Fruit fly (Drosophila melanogaster) whole organism, embryonic: ENCODE measurements around the gene CG2224.

Source experiments
- Abd-B ChIP-seq: fragments of 200-800 bp; sonication (Bioruptor generic); optimal IDR thresholded peaks from 2 replicates; lab custom pipeline; 2018; ENCODE audit warnings: missing biosample characterization, mild to moderate bottlenecking, missing genetic modification characterization, moderate library complexity
- BEAF-32 ChIP-seq: fragments of 200-800 bp; sonication (Bioruptor generic); optimal IDR thresholded peaks from 3 replicates; lab custom pipeline; 2017; ENCODE audit warnings: missing biosample characterization, missing genetic modification characterization, mild to moderate bottlenecking, moderate library complexity, missing genetic modification reagents
- CG10147 ChIP-seq: fragments of 200-800 bp; sonication (Bioruptor generic); optimal IDR thresholded peaks from 2 replicates; lab custom pipeline; 2019; ENCODE audit warnings: missing biosample characterization, mild to moderate bottlenecking, missing genetic modification characterization, moderate library complexity
- CG10462 ChIP-seq: fragments of 200-800 bp; sonication (Bioruptor generic); optimal IDR thresholded peaks from 2 replicates; lab custom pipeline; 2016; ENCODE audit warnings: missing biosample characterization, missing genetic modification characterization
- CG10654 ChIP-seq: fragments of 200-800 bp; sonication (Bioruptor generic); optimal IDR thresholded peaks from 2 replicates; lab custom pipeline; 2016; ENCODE audit warnings: missing biosample characterization, missing genetic modification characterization
- CG11093 ChIP-seq: fragments of 200-800 bp; sonication (Bioruptor generic); IDR thresholded peaks from 3 replicates; pipeline ENCODE4 v1.3.6; 2022; ENCODE audit warnings: missing biosample characterization, missing genetic modification characterization
- CG11504 ChIP-seq: fragments of 200-800 bp; sonication (Bioruptor generic); optimal IDR thresholded peaks from 3 replicates; lab custom pipeline; 2019; ENCODE audit warnings: missing biosample characterization, mild to moderate bottlenecking, missing genetic modification characterization, moderate library complexity
- CG12391 ChIP-seq: fragments of 200-800 bp; sonication (Bioruptor generic); optimal IDR thresholded peaks from 3 replicates; lab custom pipeline; 2018; ENCODE audit warnings: missing biosample characterization, mild to moderate bottlenecking, missing genetic modification characterization, moderate library complexity
- CG12942 ChIP-seq: fragments of 200-800 bp; sonication (Bioruptor generic); optimal IDR thresholded peaks from 3 replicates; lab custom pipeline; 2016; ENCODE audit warnings: missing biosample characterization, missing genetic modification characterization
- CG1603 ChIP-seq: fragments of 200-800 bp; sonication (Bioruptor generic); optimal IDR thresholded peaks from 2 replicates; lab custom pipeline; 2019; ENCODE audit warnings: missing biosample characterization, mild to moderate bottlenecking, missing genetic modification characterization, moderate library complexity
- CG16779 ChIP-seq: fragments of 200-800 bp; sonication (Bioruptor generic); IDR thresholded peaks from 2 replicates; pipeline ENCODE4 v1.3.6; 2022; ENCODE audit warnings: missing biosample characterization, missing genetic modification characterization
- CG17568 ChIP-seq: fragments of 200-800 bp; sonication (Bioruptor generic); optimal IDR thresholded peaks from 2 replicates; lab custom pipeline; 2018; ENCODE audit warnings: missing biosample characterization, mild to moderate bottlenecking, missing genetic modification characterization, moderate library complexity
- CG18599 ChIP-seq: fragments of 200-800 bp; sonication (Bioruptor generic); optimal IDR thresholded peaks from 3 replicates; lab custom pipeline; 2017; ENCODE audit warnings: missing biosample characterization, missing genetic modification characterization, mild to moderate bottlenecking, moderate library complexity, missing genetic modification reagents
- CG2116 ChIP-seq: fragments of 200-800 bp; sonication (Bioruptor generic); optimal IDR thresholded peaks from 3 replicates; lab custom pipeline; 2018; ENCODE audit warnings: missing biosample characterization, mild to moderate bottlenecking, missing genetic modification characterization
- CG2129 ChIP-seq: fragments of 200-800 bp; sonication (Bioruptor generic); IDR thresholded peaks from 2 replicates; pipeline ENCODE4 v1.3.6; 2022; ENCODE audit warnings: missing biosample characterization, missing genetic modification characterization; ENCODE audit not compliant: partially characterized antibody
- CG2875 ChIP-seq: fragments of 200-800 bp; sonication (Bioruptor generic); optimal IDR thresholded peaks from 2 replicates; lab custom pipeline; 2017; ENCODE audit warnings: missing biosample characterization, mild to moderate bottlenecking, missing genetic modification characterization, missing genetic modification reagents
- CG30403 ChIP-seq: fragments of 200-800 bp; sonication (Bioruptor generic); optimal IDR thresholded peaks from 3 replicates; lab custom pipeline; 2016; ENCODE audit warnings: missing biosample characterization, missing genetic modification characterization
- CG31365 ChIP-seq: fragments of 200-800 bp; sonication (Bioruptor generic); optimal IDR thresholded peaks from 2 replicates; lab custom pipeline; 2018; ENCODE audit warnings: missing biosample characterization, mild to moderate bottlenecking, missing genetic modification characterization
- CG32772 ChIP-seq: fragments of 200-800 bp; sonication (Bioruptor generic); IDR thresholded peaks from 2 replicates; pipeline ENCODE4 v1.3.6; 2022; ENCODE audit warnings: missing biosample characterization, missing genetic modification characterization
- CG3281 ChIP-seq: fragments of 200-800 bp; sonication (Bioruptor generic); optimal IDR thresholded peaks from 3 replicates; lab custom pipeline; 2017; ENCODE audit warnings: missing biosample characterization, mild to moderate bottlenecking, missing genetic modification characterization
- CG4282 ChIP-seq: fragments of 200-800 bp; sonication (Bioruptor generic); optimal IDR thresholded peaks from 2 replicates; lab custom pipeline; 2016; ENCODE audit warnings: missing biosample characterization, missing genetic modification characterization
- CG5180 ChIP-seq: fragments of 200-800 bp; sonication (Bioruptor generic); optimal IDR thresholded peaks from 3 replicates; lab custom pipeline; 2017; ENCODE audit warnings: missing biosample characterization, missing genetic modification characterization, mild to moderate bottlenecking, moderate library complexity, missing genetic modification reagents
- CG6765 ChIP-seq: fragments of 200-800 bp; sonication (Bioruptor generic); optimal IDR thresholded peaks from 3 replicates; lab custom pipeline; 2017; ENCODE audit warnings: missing biosample characterization, mild to moderate bottlenecking, missing genetic modification characterization
- Camta ChIP-seq: fragments of 200-800 bp; sonication (Bioruptor generic); optimal IDR thresholded peaks from 2 replicates; lab custom pipeline; 2016; ENCODE audit warnings: missing biosample characterization, missing genetic modification characterization
- Ets97D ChIP-seq: fragments of 200-800 bp; sonication (Bioruptor generic); optimal IDR thresholded peaks from 3 replicates; lab custom pipeline; 2016; ENCODE audit warnings: missing biosample characterization, missing genetic modification characterization
- H2.0 ChIP-seq: fragments of 200-800 bp; sonication (Bioruptor generic); IDR thresholded peaks from 2 replicates; pipeline ENCODE4 v1.3.6; 2022; ENCODE audit warnings: missing biosample characterization, missing genetic modification characterization
- Hmx ChIP-seq: fragments of 200-800 bp; sonication (Bioruptor generic); optimal IDR thresholded peaks from 2 replicates; lab custom pipeline; 2016; ENCODE audit warnings: missing biosample characterization, missing genetic modification characterization
- Lim3 ChIP-seq: fragments of 200-800 bp; sonication (Bioruptor generic); IDR thresholded peaks from 2 replicates; pipeline ENCODE4 v1.3.6; 2022; ENCODE audit warnings: missing biosample characterization, missing genetic modification characterization
- Lpt ChIP-seq: fragments of >200 bp; optimal IDR thresholded peaks from 2 replicates; lab custom pipeline; 2018; ENCODE audit warnings: missing biosample characterization, missing genetic modification characterization
- Spps ChIP-seq: fragments of 200-800 bp; sonication (Bioruptor generic); optimal IDR thresholded peaks from 2 replicates; lab custom pipeline; 2018; ENCODE audit warnings: missing biosample characterization, mild to moderate bottlenecking, missing genetic modification characterization
- Vsx1 ChIP-seq: fragments of 200-800 bp; sonication (Bioruptor generic); optimal IDR thresholded peaks from 2 replicates; lab custom pipeline; 2017; ENCODE audit warnings: missing biosample characterization, mild to moderate bottlenecking, missing genetic modification characterization, missing genetic modification reagents
- YL-1 ChIP-seq: fragments of 200-800 bp; sonication (Bioruptor generic); optimal IDR thresholded peaks from 3 replicates; lab custom pipeline; 2017; ENCODE audit warnings: missing biosample characterization, mild to moderate bottlenecking, missing genetic modification characterization
- abd-A ChIP-seq: fragments of 200-800 bp; sonication (Bioruptor generic); optimal IDR thresholded peaks from 3 replicates; lab custom pipeline; 2019; ENCODE audit warnings: missing biosample characterization, mild to moderate bottlenecking, missing genetic modification characterization, moderate library complexity
- bsh ChIP-seq, 2 experiments: fragments of 200-800 bp; sonication (Bioruptor generic); optimal IDR thresholded peaks; 2 replicates each; lab custom pipeline; 2017 to 2018; ENCODE audit warnings: mild to moderate bottlenecking in 2 of 2, missing biosample characterization in 2 of 2, missing genetic modification characterization in 2 of 2, moderate library complexity in 1 of 2
- chif ChIP-seq, 2 experiments: fragments of 200-800 bp; sonication (Bioruptor generic); optimal IDR thresholded peaks; 3 replicates each; lab custom pipeline; 2016; ENCODE audit warnings: missing biosample characterization in 2 of 2, missing genetic modification characterization in 2 of 2
- crc ChIP-seq: fragments of 200-800 bp; sonication (Bioruptor generic); optimal IDR thresholded peaks from 2 replicates; lab custom pipeline; 2016; ENCODE audit warnings: missing biosample characterization, missing genetic modification characterization
- emc ChIP-seq: fragments of 200-800 bp; sonication (Bioruptor generic); optimal IDR thresholded peaks from 2 replicates; lab custom pipeline; 2016; ENCODE audit warnings: missing biosample characterization, missing genetic modification characterization
- fd96Cb ChIP-seq: fragments of 200-800 bp; sonication (Bioruptor generic); optimal IDR thresholded peaks from 2 replicates; lab custom pipeline; 2018; ENCODE audit warnings: missing biosample characterization, mild to moderate bottlenecking, missing genetic modification characterization, moderate library complexity
- gcm2 ChIP-seq: fragments of 200-800 bp; sonication (Bioruptor generic); optimal IDR thresholded peaks from 2 replicates; lab custom pipeline; 2016; ENCODE audit warnings: missing biosample characterization, missing genetic modification characterization
- grau ChIP-seq: fragments of 200-800 bp; optimal IDR thresholded peaks from 3 replicates; lab custom pipeline; 2019; ENCODE audit warnings: missing biosample characterization, mild to moderate bottlenecking, missing genetic modification characterization, moderate library complexity
- gt ChIP-seq: fragments of 200-800 bp; sonication (Bioruptor generic); IDR thresholded peaks from 2 replicates; pipeline ENCODE4 v1.3.6; 2022; ENCODE audit warnings: missing biosample characterization, missing genetic modification characterization
- hth ChIP-seq: fragments of >200 bp; optimal IDR thresholded peaks from 2 replicates; lab custom pipeline; 2017; ENCODE audit warnings: inconsistent platforms
- ken ChIP-seq: fragments of 200-800 bp; sonication (Bioruptor generic); IDR thresholded peaks from 3 replicates; pipeline ENCODE4 v1.3.6; 2022; ENCODE audit warnings: missing biosample characterization, missing genetic modification characterization
- klu ChIP-seq: fragments of 200-800 bp; sonication (Bioruptor generic); IDR thresholded peaks from 2 replicates; pipeline ENCODE4 v1.3.6; 2022; ENCODE audit warnings: missing biosample characterization, missing genetic modification characterization
- lab ChIP-seq: fragments of 200-800 bp; sonication (Bioruptor generic); optimal IDR thresholded peaks from 3 replicates; lab custom pipeline; 2017; ENCODE audit warnings: missing biosample characterization, missing genetic modification characterization, mild to moderate bottlenecking, moderate library complexity, missing genetic modification reagents
- odd ChIP-seq: fragments of 200-800 bp; sonication (Bioruptor generic); optimal IDR thresholded peaks from 2 replicates; lab custom pipeline; 2017; ENCODE audit warnings: missing biosample characterization, mild to moderate bottlenecking, missing genetic modification characterization
- psq ChIP-seq: fragments of 200-800 bp; sonication (Bioruptor generic); optimal IDR thresholded peaks from 2 replicates; lab custom pipeline; 2017; ENCODE audit warnings: missing biosample characterization, missing genetic modification characterization
- ttk ChIP-seq: fragments of 200-800 bp; sonication (Bioruptor generic); IDR thresholded peaks from 2 replicates; pipeline ENCODE4 v2.1.2; 2022; ENCODE audit warnings: missing biosample characterization, missing genetic modification characterization
- tup ChIP-seq: fragments of 200-800 bp; sonication (Bioruptor generic); optimal IDR thresholded peaks from 2 replicates; lab custom pipeline; 2016; ENCODE audit warnings: missing biosample characterization, mild to moderate bottlenecking, missing genetic modification characterization, moderate library complexity
- unc-4 ChIP-seq: fragments of 200-800 bp; sonication (Bioruptor generic); IDR thresholded peaks from 2 replicates; pipeline ENCODE4 v1.3.6; 2022; ENCODE audit warnings: missing biosample characterization, missing genetic modification characterization; ENCODE audit not compliant: partially characterized antibody
- wor ChIP-seq: fragments of 200-800 bp; sonication (Bioruptor generic); IDR thresholded peaks from 2 replicates; pipeline ENCODE4 v1.3.6; 2022; ENCODE audit warnings: missing biosample characterization, missing genetic modification characterization

The CG2224 gene

dm6 chr3R:30413795-30414194, 45.3 kb downstream of the CG2224 start (continued):
- TF ChIP-seq psq: no peak
- TF ChIP-seq emc (GFP tag; lab: Kevin White, UChicago): no peak
- peak; percentile 20; the same call in 1 of the 3 replicates for TF ChIP-seq CG11093 (GFP tag; lab: Robert Waterston, UW)
- no peak for TF ChIP-seq CG10462 (GFP tag; lab: Kevin White, UChicago)
- TF ChIP-seq bsh (GFP tag; optimal IDR thresholded peaks at IDR 0.05; lab: Kevin White, UChicago): peak in 1 of 2 experiments; percentile 81
- TF ChIP-seq gcm2: no peak
- peak; percentile 51; the same call in 1 of the 2 replicates for TF ChIP-seq ttk
- TF ChIP-seq CG12391 (tag; lab: Kevin White, UChicago): peak; percentile 59
- TF ChIP-seq BEAF-32 (GFP tag; lab: Kevin White, UChicago): no peak
- no peak for TF ChIP-seq Lpt (GFP tag; lab: Kevin White, UChicago)
- TF ChIP-seq tup (GFP tag; lab: Kevin White, UChicago): no peak
- TF ChIP-seq fd96Cb (tag; lab: Kevin White, UChicago): peak; percentile 62
- TF ChIP-seq CG10147: peak; percentile 9
- TF ChIP-seq CG2116 (GFP tag; lab: Kevin White, UChicago): no peak
- TF ChIP-seq CG16779 (GFP tag; lab: Robert Waterston, UW): no peak
- peak; percentile 35 for TF ChIP-seq CG2875
- no peak for TF ChIP-seq odd (GFP tag; lab: Kevin White, UChicago)
- TF ChIP-seq CG6765: no peak
- no peak for TF ChIP-seq CG2129
- peak; percentile 28 for TF ChIP-seq CG12942 (GFP tag; lab: Kevin White, UChicago)
- no peak for TF ChIP-seq abd-A (tag; lab: Kevin White, UChicago)
- no peak for TF ChIP-seq gt (GFP tag; lab: Robert Waterston, UW)
- no peak for TF ChIP-seq crc (GFP tag; lab: Kevin White, UChicago)
- TF ChIP-seq wor: peak; percentile 46
- TF ChIP-seq CG10654 (GFP tag; lab: Kevin White, UChicago): peak; percentile 41
- no peak for TF ChIP-seq unc-4 (GFP tag; lab: Robert Waterston, UW)
- TF ChIP-seq CG4282 (GFP tag; lab: Kevin White, UChicago): no peak
- TF ChIP-seq hth: no peak
- no peak for TF ChIP-seq CG17568 (GFP tag; lab: Kevin White, UChicago)
- TF ChIP-seq CG5180 (GFP tag; lab: Kevin White, UChicago): no peak
- TF ChIP-seq grau: peak; percentile 36
- peak; percentile 45 for TF ChIP-seq Vsx1 (GFP tag; lab: Kevin White, UChicago)
- TF ChIP-seq klu (GFP tag; lab: Robert Waterston, UW): no peak
- TF ChIP-seq CG1603: peak; percentile 81
- TF ChIP-seq Camta (GFP tag; lab: Kevin White, UChicago): peak; percentile 24
- TF ChIP-seq chif (GFP tag; optimal IDR thresholded peaks at IDR 0.05; lab: Kevin White, UChicago): peak; percentile 18 to 61
- peak; percentile 33 for TF ChIP-seq Spps (tag; lab: Kevin White, UChicago)
- peak; percentile 54 for TF ChIP-seq CG30403 (GFP tag; lab: Kevin White, UChicago)
- TF ChIP-seq CG18599: peak; percentile 63
- 0 out of 3 replicates have a peak, but pooled peaks have one; percentile 55 for TF ChIP-seq ken (GFP tag; lab: Robert Waterston, UW)
- peak; percentile 64; the same call in 1 of the 2 replicates for TF ChIP-seq CG32772 (GFP tag; lab: Robert Waterston, UW)
- no peak for TF ChIP-seq Ets97D (GFP tag; lab: Kevin White, UChicago)
- TF ChIP-seq CG3281 (GFP tag; lab: Kevin White, UChicago): no peak
- no peak for TF ChIP-seq Hmx
- TF ChIP-seq YL-1 (GFP tag; lab: Kevin White, UChicago): no peak
- peak; percentile 71 for TF ChIP-seq CG11504
- peak; percentile 9 for TF ChIP-seq Abd-B
- no peak for TF ChIP-seq Lim3 (GFP tag; lab: Robert Waterston, UW)
- no peak for TF ChIP-seq CG31365 (tag; lab: Kevin White, UChicago)
- 0 out of 2 replicates have a peak, but pooled peaks have one; percentile 38 for TF ChIP-seq H2.0 (GFP tag; lab: Robert Waterston, UW)
- peak; percentile 68 for TF ChIP-seq lab (GFP tag; lab: Kevin White, UChicago)
